Worm (Caenorhabditis elegans) whole organism, L1 larva: Measurements from ENCODE around the gene cyl-1.
A peak's percentile ranks its signal among the peaks of the same experiment; 100 is the strongest.

Source experiments
- C04F5.9 ChIP-seq: sonication (generic microtip); optimal IDR thresholded peaks from 2 replicates; lab custom pipeline; 2016; ENCODE audit warnings: missing genetic modification characterization, missing compliant biosample characterization
- C16A3.4 ChIP-seq: fragments of 150-350 bp; optimal IDR thresholded peaks from 2 replicates; lab custom pipeline; 2014; ENCODE audit warnings: missing biosample characterization, missing genetic modification characterization
- C34B4.2 ChIP-seq: sonication (generic microtip); optimal IDR thresholded peaks from 2 replicates; lab custom pipeline; 2017; ENCODE audit warnings: mild to moderate bottlenecking, missing genetic modification characterization, missing compliant biosample characterization
- Y116A8C.19 ChIP-seq: sonication (generic microtip); optimal IDR thresholded peaks from 2 replicates; lab custom pipeline; 2016; ENCODE audit warnings: missing compliant biosample characterization, missing genetic modification characterization, borderline replicate concordance
- aly-2 ChIP-seq: fragments of 150-350 bp; optimal IDR thresholded peaks from 2 replicates; lab custom pipeline; 2014; ENCODE audit warnings: missing biosample characterization, missing genetic modification characterization
- ceh-82 ChIP-seq, 3 experiments: fragments of 150-350 bp in 1 of 3; sonication (generic microtip) in 2 of 3; optimal IDR thresholded peaks; 2 replicates each; lab custom pipeline; 2014 to 2017; ENCODE audit warnings: missing biosample characterization in 3 of 3, missing genetic modification characterization in 3 of 3
- ceh-90 ChIP-seq: sonication (generic microtip); optimal IDR thresholded peaks from 2 replicates; lab custom pipeline; 2016; ENCODE audit warnings: missing genetic modification characterization, missing compliant biosample characterization
- ces-1 ChIP-seq: fragments of 150-350 bp; optimal IDR thresholded peaks from 2 replicates; lab custom pipeline; 2014; ENCODE audit warnings: missing biosample characterization, missing genetic modification reagents, missing genetic modification characterization
- dpl-1 ChIP-seq, 3 experiments: fragments of 150-350 bp in 2 of 3; sonication (generic microtip) in 1 of 3; optimal IDR thresholded peaks; 2 replicates each; lab custom pipeline; 2014 to 2017; ENCODE audit warnings: missing biosample characterization in 3 of 3, missing genetic modification characterization in 3 of 3, missing genetic modification reagents in 3 of 3
- dsc-1 ChIP-seq: sonication (generic microtip); optimal IDR thresholded peaks from 2 replicates; lab custom pipeline; 2016; ENCODE audit warnings: mild to moderate bottlenecking, missing genetic modification characterization, missing compliant biosample characterization
- elt-2 ChIP-seq: sonication (generic microtip); optimal IDR thresholded peaks from 2 replicates; lab custom pipeline; 2016; ENCODE audit warnings: missing genetic modification characterization, mild to moderate bottlenecking, inconsistent platforms, missing compliant biosample characterization, missing genetic modification reagents
- fkh-10 ChIP-seq: sonication (generic microtip); optimal IDR thresholded peaks from 2 replicates; lab custom pipeline; 2017; ENCODE audit warnings: missing biosample characterization, missing genetic modification reagents, missing genetic modification characterization
- fkh-4 ChIP-seq: sonication (generic microtip); optimal IDR thresholded peaks from 2 replicates; lab custom pipeline; 2016; ENCODE audit warnings: missing compliant biosample characterization, missing genetic modification characterization, borderline replicate concordance
- fkh-8 ChIP-seq: sonication (generic microtip); optimal IDR thresholded peaks from 2 replicates; lab custom pipeline; 2016; ENCODE audit warnings: mild to moderate bottlenecking, missing genetic modification characterization, missing compliant biosample characterization
- fos-1 ChIP-seq: fragments of 150-350 bp; optimal IDR thresholded peaks from 2 replicates; lab custom pipeline; 2014; ENCODE audit warnings: missing biosample characterization, missing genetic modification characterization
- irx-1 ChIP-seq: sonication (generic microtip); optimal IDR thresholded peaks from 2 replicates; lab custom pipeline; 2016; ENCODE audit warnings: missing genetic modification characterization, missing compliant biosample characterization
- isw-1 ChIP-seq: fragments of 200-800 bp; sonication (Bioruptor generic); IDR thresholded peaks from 2 replicates; pipeline ENCODE4 v1.3.6; 2022; ENCODE audit warnings: missing genetic modification characterization, missing compliant biosample characterization
- jun-1 ChIP-seq: fragments of 150-350 bp; optimal IDR thresholded peaks from 2 replicates; lab custom pipeline; 2014; ENCODE audit warnings: missing biosample characterization, missing genetic modification reagents, missing genetic modification characterization
- lin-13 ChIP-seq: fragments of 150-350 bp; optimal IDR thresholded peaks from 2 replicates; lab custom pipeline; 2014; ENCODE audit warnings: missing biosample characterization, missing genetic modification reagents, missing genetic modification characterization
- lin-35 ChIP-seq, 2 experiments: fragments of 150-350 bp; optimal IDR thresholded peaks; 2 replicates each; lab custom pipeline; 2014; ENCODE audit warnings: missing biosample characterization in 2 of 2, missing genetic modification characterization in 2 of 2, missing genetic modification reagents in 2 of 2
- lir-3 ChIP-seq: sonication (generic microtip); optimal IDR thresholded peaks from 2 replicates; lab custom pipeline; 2016; ENCODE audit warnings: mild to moderate bottlenecking, missing genetic modification characterization, moderate library complexity, missing compliant biosample characterization; ENCODE audit not compliant: poor library complexity
- lsy-2 ChIP-seq, 2 experiments: fragments of 150-350 bp; optimal IDR thresholded peaks; 2 replicates each; lab custom pipeline; 2014; ENCODE audit warnings: missing biosample characterization in 2 of 2, missing genetic modification characterization in 2 of 2
- mab-9 ChIP-seq: fragments of 200-800 bp; sonication (Bioruptor generic); IDR thresholded peaks from 2 replicates; pipeline ENCODE4 v1.3.6; 2022; ENCODE audit warnings: missing genetic modification reagents, missing genetic modification characterization, missing compliant biosample characterization
- mdl-1 ChIP-seq, 2 experiments: fragments of 150-350 bp; optimal IDR thresholded peaks; 2 replicates each; lab custom pipeline; 2014 to 2017; ENCODE audit warnings: missing biosample characterization in 2 of 2, missing genetic modification characterization in 2 of 2, inconsistent platforms in 1 of 2
- mef-2 ChIP-seq: fragments of 150-350 bp; optimal IDR thresholded peaks from 2 replicates; lab custom pipeline; 2014; ENCODE audit warnings: missing biosample characterization, missing genetic modification characterization
- mep-1 ChIP-seq: fragments of 150-350 bp; optimal IDR thresholded peaks from 2 replicates; lab custom pipeline; 2014; ENCODE audit warnings: missing biosample characterization, missing genetic modification characterization
- nhr-11 ChIP-seq: fragments of 150-350 bp; optimal IDR thresholded peaks from 2 replicates; lab custom pipeline; 2014; ENCODE audit warnings: missing biosample characterization, missing genetic modification characterization
- nhr-19 ChIP-seq: fragments of 200-800 bp; sonication (Bioruptor generic); conservative IDR thresholded peaks from 2 replicates; pipeline ENCODE4 v1.3.6; 2022; ENCODE audit warnings: missing genetic modification characterization, missing compliant biosample characterization
- nhr-20 ChIP-seq: sonication (generic microtip); optimal IDR thresholded peaks from 2 replicates; lab custom pipeline; 2016; ENCODE audit warnings: mild to moderate bottlenecking, missing genetic modification characterization, missing compliant biosample characterization
- nhr-47 ChIP-seq: sonication (generic microtip); optimal IDR thresholded peaks from 2 replicates; lab custom pipeline; 2016; ENCODE audit warnings: mild to moderate bottlenecking, missing genetic modification characterization, moderate library complexity, missing compliant biosample characterization
- nhr-76 ChIP-seq: sonication (generic microtip); optimal IDR thresholded peaks from 2 replicates; lab custom pipeline; 2017; ENCODE audit warnings: missing biosample characterization, missing genetic modification characterization
- nhr-77 ChIP-seq: fragments of 150-350 bp; optimal IDR thresholded peaks from 2 replicates; lab custom pipeline; 2014; ENCODE audit warnings: missing biosample characterization, missing genetic modification characterization
- nhr-84 ChIP-seq: sonication (generic microtip); optimal IDR thresholded peaks from 2 replicates; lab custom pipeline; 2017; ENCODE audit warnings: missing biosample characterization, missing genetic modification characterization
- nhr-90 ChIP-seq: sonication (generic microtip); optimal IDR thresholded peaks from 2 replicates; lab custom pipeline; 2016; ENCODE audit warnings: mild to moderate bottlenecking, missing genetic modification characterization, missing compliant biosample characterization; ENCODE audit not compliant: poor library complexity
- pag-3 ChIP-seq: sonication (generic microtip); optimal IDR thresholded peaks from 2 replicates; lab custom pipeline; 2017; ENCODE audit warnings: missing genetic modification characterization, mild to moderate bottlenecking, missing compliant biosample characterization, antibody characterized with exemption, borderline replicate concordance; ENCODE audit not compliant: insufficient read depth
- pax-3 ChIP-seq: fragments of 200-800 bp; sonication (Bioruptor generic); optimal IDR thresholded peaks from 2 replicates; lab custom pipeline; 2018; ENCODE audit warnings: mild to moderate bottlenecking, missing genetic modification characterization, moderate library complexity, missing compliant biosample characterization
- pqm-1 ChIP-seq: sonication (generic microtip); optimal IDR thresholded peaks from 3 replicates; lab custom pipeline; 2017; ENCODE audit warnings: missing biosample characterization, missing genetic modification characterization
- skn-1 ChIP-seq: fragments of 150-350 bp; optimal IDR thresholded peaks from 2 replicates; lab custom pipeline; 2014; ENCODE audit warnings: missing biosample characterization, missing genetic modification characterization
- sox-4 ChIP-seq: sonication (generic microtip); optimal IDR thresholded peaks from 2 replicates; lab custom pipeline; 2016; ENCODE audit warnings: missing genetic modification characterization, missing compliant biosample characterization
- sptf-1 ChIP-seq: fragments of 150-350 bp; optimal IDR thresholded peaks from 2 replicates; lab custom pipeline; 2014; ENCODE audit warnings: missing biosample characterization, missing genetic modification characterization
- tbx-2 ChIP-seq: sonication (generic microtip); optimal IDR thresholded peaks from 2 replicates; lab custom pipeline; 2016; ENCODE audit warnings: missing genetic modification characterization, missing compliant biosample characterization
- tlp-1 ChIP-seq: fragments of 150-350 bp; optimal IDR thresholded peaks from 2 replicates; lab custom pipeline; 2014; ENCODE audit warnings: missing biosample characterization, missing genetic modification characterization
- unc-130 ChIP-seq: fragments of 150-350 bp; optimal IDR thresholded peaks from 2 replicates; lab custom pipeline; 2017; ENCODE audit warnings: missing biosample characterization, missing genetic modification characterization, inconsistent platforms
- unc-30 ChIP-seq: sonication (generic microtip); optimal IDR thresholded peaks from 2 replicates; lab custom pipeline; 2017; ENCODE audit warnings: missing biosample characterization, missing genetic modification characterization
- unc-62 ChIP-seq: fragments of 150-350 bp; optimal IDR thresholded peaks from 2 replicates; lab custom pipeline; 2014; ENCODE audit warnings: missing biosample characterization, missing genetic modification reagents, missing genetic modification characterization
- unc-86 ChIP-seq: sonication (generic microtip); optimal IDR thresholded peaks from 2 replicates; lab custom pipeline; 2016; ENCODE audit warnings: missing genetic modification characterization, missing compliant biosample characterization
- vab-15 ChIP-seq: sonication (generic microtip); optimal IDR thresholded peaks from 2 replicates; lab custom pipeline; 2017; ENCODE audit warnings: missing genotype, mild to moderate bottlenecking, missing genetic modification characterization, missing compliant biosample characterization
- xbp-1 ChIP-seq: sonication (generic microtip); optimal IDR thresholded peaks from 2 replicates; lab custom pipeline; 2016; ENCODE audit warnings: missing genetic modification characterization, missing compliant biosample characterization
- zag-1 ChIP-seq: fragments of 150-350 bp; optimal IDR thresholded peaks from 2 replicates; lab custom pipeline; 2014; ENCODE audit warnings: missing biosample characterization, missing genetic modification characterization
- zip-4 ChIP-seq: fragments of 200-800 bp; sonication (Bioruptor generic); optimal IDR thresholded peaks from 2 replicates; lab custom pipeline; 2018; ENCODE audit warnings: mild to moderate bottlenecking, missing genetic modification characterization, moderate library complexity, missing compliant biosample characterization

cyl-1 gene

ce11 chrV:12028151-12028550, 34.6 kb upstream of the cyl-1 start (continued):
- TF ChIP-seq nhr-20 (tag; lab: Kevin White, UChicago) (no peak), mep-1 (tag; lab: Kevin White, UChicago) (no peak), xbp-1 (no peak), nhr-47 (no peak), fkh-10 (GFP tag; lab: Kevin White, UChicago) (no peak), fkh-8 (peak; percentile 61), irx-1 (tag; lab: Kevin White, UChicago) (no peak), C04F5.9 (no peak)

- TF ChIP-seq aly-2 (tag; lab: Kevin White, UChicago): no peak
- TF ChIP-seq pag-3 (tag; lab: Kevin White, UChicago): no peak
- no peak for TF ChIP-seq pqm-1 (tag; lab: Kevin White, UChicago)
- peak; percentile 38 for TF ChIP-seq unc-86 (tag; lab: Kevin White, UChicago)
- peak in 1 of 2 experiments; percentile 44 for TF ChIP-seq lsy-2 (tag; optimal IDR thresholded peaks at IDR 0.05; lab: Kevin White, UChicago)
- TF ChIP-seq unc-62 (GFP tag; lab: Kevin White, UChicago): no peak
- no peak for TF ChIP-seq nhr-76 (tag; lab: Kevin White, UChicago)
- peak; percentile 41 for TF ChIP-seq pax-3 (tag; lab: Kevin White, UChicago)
- TF ChIP-seq C16A3.4 (tag; lab: Kevin White, UChicago): peak; percentile 29
- TF ChIP-seq mab-9 (GFP tag; lab: Robert Waterston, UW): no peak
- TF ChIP-seq sox-4: no peak
- TF ChIP-seq lin-35 (GFP tag; optimal IDR thresholded peaks at IDR 0.05; lab: Kevin White, UChicago): peak in 1 of 2 experiments; percentile 40
- peak; percentile 87 for TF ChIP-seq fkh-8
- TF ChIP-seq dsc-1 (tag; lab: Kevin White, UChicago): peak; percentile 49
- TF ChIP-seq nhr-84 (tag; lab: Kevin White, UChicago): no peak
- no peak for TF ChIP-seq nhr-11 (tag; lab: Kevin White, UChicago)
- peak; percentile 25 for TF ChIP-seq isw-1 (GFP tag; lab: Robert Waterston, UW)
- no peak for TF ChIP-seq Y116A8C.19 (tag; lab: Kevin White, UChicago)
- TF ChIP-seq nhr-90 (tag; lab: Kevin White, UChicago): no peak
- peak; percentile 52 for TF ChIP-seq tbx-2 (tag; lab: Kevin White, UChicago)
- TF ChIP-seq lir-3: no peak
- TF ChIP-seq ceh-90 (tag; lab: Kevin White, UChicago): no peak
- no peak for TF ChIP-seq skn-1 (tag; lab: Kevin White, UChicago)
- no peak for TF ChIP-seq zip-4 (GFP tag; lab: Kevin White, UChicago)
- no peak for TF ChIP-seq lin-13 (GFP tag; lab: Kevin White, UChicago)
- TF ChIP-seq unc-30: no peak
- TF ChIP-seq zag-1: no peak
- TF ChIP-seq nhr-19 (GFP tag; lab: Robert Waterston, UW): 0 out of 2 replicates have a peak, but pooled peaks have one; percentile 12
- TF ChIP-seq mep-1 (tag; lab: Kevin White, UChicago): peak; percentile 71
- TF ChIP-seq nhr-47: peak; percentile 46
- TF ChIP-seq unc-130: no peak
- peak; percentile 4 for TF ChIP-seq irx-1 (tag; lab: Kevin White, UChicago)
- TF ChIP-seq mef-2: no peak
- no peak for TF ChIP-seq elt-2 (tag; lab: Kevin White, UChicago)
- TF ChIP-seq mdl-1 (tag; optimal IDR thresholded peaks at IDR 0.05; lab: Kevin White, UChicago): peak in 1 of 2 experiments; percentile 29
- no peak for TF ChIP-seq C34B4.2 (tag; lab: Kevin White, UChicago)
- no peak for TF ChIP-seq sptf-1
- TF ChIP-seq fos-1 (tag; lab: Kevin White, UChicago): no peak
- no peak for TF ChIP-seq nhr-77 (tag; lab: Kevin White, UChicago)
- no peak for TF ChIP-seq tlp-1 (tag; lab: Kevin White, UChicago)
- TF ChIP-seq ces-1 (GFP tag; lab: Kevin White, UChicago): no peak
- no peak for TF ChIP-seq jun-1 (tag; lab: Kevin White, UChicago)
- no peak for TF ChIP-seq vab-15 (tag; lab: Kevin White, UChicago)
- TF ChIP-seq ceh-82 (tag; optimal IDR thresholded peaks at IDR 0.05; lab: Kevin White, UChicago): peak; percentile 5 to 67 (median 25)
- peak in 1 of 3 experiments; percentile 23 for TF ChIP-seq dpl-1 (GFP tag; optimal IDR thresholded peaks at IDR 0.05; lab: Kevin White, UChicago)
- TF ChIP-seq nhr-20 (tag; lab: Kevin White, UChicago): peak; percentile 22
- no peak for TF ChIP-seq fkh-4 (tag; lab: Kevin White, UChicago)
These were observed 33.5 kb upstream of the cyl-1 start for ce11 chrV:12026878-12027477.
